Worm (Caenorhabditis elegans) whole organism, midembryonic: ENCODE data around the gene clec-150.

Source experiments
- T22C8.4 ChIP-seq: fragments of 200-800 bp; sonication (Bioruptor generic); IDR thresholded peaks from 2 replicates; pipeline ENCODE4 v1.3.6; 2022; ENCODE audit warnings: missing genetic modification characterization, missing compliant biosample characterization
- cog-1 ChIP-seq: sonication (generic microtip); optimal IDR thresholded peaks from 2 replicates; lab custom pipeline; 2016; ENCODE audit warnings: missing genetic modification characterization, missing compliant biosample characterization
- flt-1 ChIP-seq: fragments of 200-800 bp; sonication (Bioruptor generic); IDR thresholded peaks from 2 replicates; pipeline ENCODE4 v1.3.6; 2022; ENCODE audit warnings: missing genetic modification characterization, missing compliant biosample characterization
- klf-2 ChIP-seq: fragments of 200-800 bp; sonication (Bioruptor generic); conservative IDR thresholded peaks from 2 replicates; pipeline ENCODE4 v1.3.6; 2022; ENCODE audit warnings: missing genetic modification reagents, missing genetic modification characterization, missing compliant biosample characterization
- med-1 ChIP-seq: sonication (generic microtip); optimal IDR thresholded peaks from 2 replicates; lab custom pipeline; 2017; ENCODE audit warnings: missing genetic modification characterization, mild to moderate bottlenecking, missing compliant biosample characterization, antibody characterized with exemption, missing genetic modification reagents; ENCODE audit not compliant: insufficient read depth
- ref-1 ChIP-seq: fragments of 200-800 bp; sonication (Bioruptor generic); conservative IDR thresholded peaks from 2 replicates; pipeline ENCODE4 v1.3.6; 2022; ENCODE audit warnings: missing genetic modification reagents, missing genetic modification characterization, missing compliant biosample characterization
- tab-1 ChIP-seq: fragments of 200-800 bp; sonication (Bioruptor generic); IDR thresholded peaks from 2 replicates; pipeline ENCODE4 v1.3.6; 2022; ENCODE audit warnings: missing genetic modification characterization, missing compliant biosample characterization
- ztf-23 ChIP-seq: fragments of 200-800 bp; sonication (Bioruptor generic); IDR thresholded peaks from 2 replicates; pipeline ENCODE4 v1.3.6; 2022; ENCODE audit warnings: missing genetic modification reagents, missing genetic modification characterization, missing compliant biosample characterization
- ztf-29 ChIP-seq: fragments of 200-800 bp; sonication (Bioruptor generic); IDR thresholded peaks from 2 replicates; pipeline ENCODE4 v1.3.6; 2022; ENCODE audit warnings: missing genetic modification reagents, missing genetic modification characterization, missing compliant biosample characterization

DNA sequence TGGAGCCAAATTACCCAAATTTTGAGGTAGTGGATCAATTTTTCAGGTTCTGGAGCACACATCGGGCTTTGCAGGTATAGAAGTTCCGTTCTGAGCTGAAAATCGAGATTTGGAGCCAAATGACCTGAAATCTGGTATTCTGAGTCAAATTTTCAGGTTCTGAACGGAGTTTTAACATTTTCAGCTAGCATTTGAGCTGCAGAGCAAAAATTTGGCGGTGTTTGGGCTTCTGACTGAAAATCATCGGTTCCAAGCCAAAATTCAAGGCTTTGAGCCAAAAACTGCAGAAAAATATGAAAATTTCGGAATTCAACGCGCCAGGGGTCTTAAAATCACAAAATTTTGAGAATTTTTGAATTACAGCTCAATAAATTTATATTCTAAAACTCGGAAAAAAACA lies 28.5 kb downstream of the clec-150 start, which contains the start of the genes clc-26 and E_BE45912.2:
- TF ChIP-seq T22C8.4 (no peak), cog-1 (tag; lab: Kevin White, UChicago) (no peak), ref-1 (no peak), klf-2 (no peak), ztf-23 (no peak), med-1 (GFP tag; lab: Kevin White, UChicago) (no peak), flt-1 (GFP tag; lab: Robert Waterston, UW) (no peak), ztf-29 (GFP tag; lab: Robert Waterston, UW) (no peak), tab-1 (GFP tag; lab: Robert Waterston, UW) (no peak)
